Worm (Caenorhabditis elegans) whole organism, young adult: ENCODE measurements around the gene C01G10.9.

ENCODE experiments used
- F22D6.2 ChIP-seq: sonication (generic microtip); optimal IDR thresholded peaks from 2 replicates; lab custom pipeline; 2016; ENCODE audit warnings: mild to moderate bottlenecking, missing genetic modification characterization, missing compliant biosample characterization
- F23B12.7 ChIP-seq: sonication (generic microtip); optimal IDR thresholded peaks from 2 replicates; lab custom pipeline; 2017; ENCODE audit warnings: missing genetic modification characterization, mild to moderate bottlenecking, missing compliant biosample characterization, antibody characterized with exemption, moderate library complexity; ENCODE audit not compliant: insufficient read depth
- F33H1.4 ChIP-seq: fragments of 200-800 bp; sonication (Bioruptor generic); IDR thresholded peaks from 2 replicates; pipeline ENCODE4 v1.3.6; 2022; ENCODE audit warnings: missing genetic modification reagents, missing genetic modification characterization, missing compliant biosample characterization
- F37B4.10 ChIP-seq: fragments of 200-800 bp; sonication (Bioruptor generic); IDR thresholded peaks from 2 replicates; pipeline ENCODE4 v1.3.6; 2022; ENCODE audit warnings: missing genetic modification characterization, missing compliant biosample characterization
- F49E8.2 ChIP-seq: sonication (generic microtip); optimal IDR thresholded peaks from 3 replicates; lab custom pipeline; 2017; ENCODE audit warnings: missing genetic modification characterization, mild to moderate bottlenecking, missing compliant biosample characterization, antibody characterized with exemption, moderate library complexity; ENCODE audit not compliant: insufficient read depth
- F52B5.7 ChIP-seq: sonication (generic microtip); optimal IDR thresholded peaks from 2 replicates; lab custom pipeline; 2016; ENCODE audit warnings: mild to moderate bottlenecking, missing genetic modification characterization, missing compliant biosample characterization
- F55B11.4 ChIP-seq: sonication (generic microtip); optimal IDR thresholded peaks from 2 replicates; lab custom pipeline; 2016; ENCODE audit warnings: missing compliant biosample characterization, missing genetic modification characterization, borderline replicate concordance; ENCODE audit not compliant: insufficient read depth
- F57A8.1 ChIP-seq: fragments of 200-800 bp; sonication (Bioruptor generic); optimal IDR thresholded peaks from 2 replicates; lab custom pipeline; 2018; ENCODE audit warnings: mild to moderate bottlenecking, missing genetic modification characterization, moderate library complexity, missing compliant biosample characterization
- F57C9.4 ChIP-seq: sonication (generic microtip); optimal IDR thresholded peaks from 2 replicates; lab custom pipeline; 2017; ENCODE audit warnings: mild to moderate bottlenecking, missing genetic modification characterization, missing compliant biosample characterization
- K11D2.4 ChIP-seq: fragments of 200-800 bp; sonication (Bioruptor generic); IDR thresholded peaks from 2 replicates; pipeline ENCODE4 v1.3.6; 2022; ENCODE audit warnings: missing genetic modification reagents, missing genetic modification characterization, missing compliant biosample characterization
- K12H6.12 ChIP-seq: fragments of 200-800 bp; sonication (Bioruptor generic); optimal IDR thresholded peaks from 2 replicates; lab custom pipeline; 2018; ENCODE audit warnings: mild to moderate bottlenecking, missing genetic modification characterization, missing compliant biosample characterization
- T07F8.4 ChIP-seq: sonication (generic microtip); optimal IDR thresholded peaks from 2 replicates; lab custom pipeline; 2016; ENCODE audit warnings: mild to moderate bottlenecking, missing genetic modification characterization, moderate library complexity, missing compliant biosample characterization
- T26A5.8 ChIP-seq: sonication (generic microtip); optimal IDR thresholded peaks from 2 replicates; lab custom pipeline; 2016; ENCODE audit warnings: missing genetic modification characterization, missing compliant biosample characterization
- ama-1 ChIP-seq, 3 experiments: fragments of 150-350 bp in 1 of 3; sonication (generic microtip) in 2 of 3; optimal IDR thresholded peaks; 2 replicates each; lab custom pipeline; 2014 to 2018; ENCODE audit warnings: missing biosample characterization in 2 of 3, missing genetic modification characterization in 2 of 3, missing genetic modification reagents in 2 of 3
- ccch-3 ChIP-seq: fragments of 200-800 bp; sonication (Bioruptor generic); optimal IDR thresholded peaks from 2 replicates; lab custom pipeline; 2018; ENCODE audit warnings: mild to moderate bottlenecking, missing genetic modification characterization, missing compliant biosample characterization
- ceh-100 ChIP-seq: fragments of 200-800 bp; sonication (Bioruptor generic); IDR thresholded peaks from 2 replicates; pipeline ENCODE4 v1.3.6; 2022; ENCODE audit warnings: missing genetic modification reagents, missing genetic modification characterization, missing compliant biosample characterization
- ceh-27 ChIP-seq: fragments of 200-800 bp; sonication (Bioruptor generic); optimal IDR thresholded peaks from 2 replicates; lab custom pipeline; 2018; ENCODE audit warnings: mild to moderate bottlenecking, missing genetic modification characterization, moderate library complexity, missing compliant biosample characterization
- ceh-58 ChIP-seq: fragments of 200-800 bp; sonication (Bioruptor generic); IDR thresholded peaks from 2 replicates; pipeline ENCODE4 v1.3.6; 2022; ENCODE audit warnings: missing genetic modification characterization, missing compliant biosample characterization
- die-1 ChIP-seq: sonication (generic microtip); optimal IDR thresholded peaks from 2 replicates; lab custom pipeline; 2016; ENCODE audit warnings: missing genotype, mild to moderate bottlenecking, missing genetic modification characterization, missing compliant biosample characterization
- dox-1 ChIP-seq: fragments of 200-800 bp; sonication (Bioruptor generic); IDR thresholded peaks from 2 replicates; pipeline ENCODE4 v1.3.6; 2022; ENCODE audit warnings: missing genetic modification reagents, missing genetic modification characterization, missing compliant biosample characterization
- dpff-1 ChIP-seq: sonication (generic microtip); optimal IDR thresholded peaks from 2 replicates; lab custom pipeline; 2017; ENCODE audit warnings: mild to moderate bottlenecking, missing genetic modification characterization, missing compliant biosample characterization
- dpl-1 ChIP-seq: fragments of 150-350 bp; optimal IDR thresholded peaks from 2 replicates; lab custom pipeline; 2014; ENCODE audit warnings: missing biosample characterization, missing genetic modification reagents, missing genetic modification characterization
- efl-1 ChIP-seq: fragments of 150-350 bp; optimal IDR thresholded peaks from 2 replicates; lab custom pipeline; 2014; ENCODE audit warnings: missing biosample characterization, missing genetic modification reagents, missing genetic modification characterization
- egl-44 ChIP-seq: fragments of 200-800 bp; sonication (Bioruptor generic); IDR thresholded peaks from 2 replicates; pipeline ENCODE4 v1.3.6; 2022; ENCODE audit warnings: missing genetic modification reagents, missing genetic modification characterization, missing compliant biosample characterization
- him-1 ChIP-seq: sonication (generic microtip); optimal IDR thresholded peaks from 2 replicates; lab custom pipeline; 2016; ENCODE audit warnings: missing genotype, missing genetic modification reagents, missing genetic modification characterization, missing compliant biosample characterization
- hlh-26 ChIP-seq: fragments of 200-800 bp; sonication (Bioruptor generic); conservative IDR thresholded peaks from 2 replicates; pipeline ENCODE4 v1.3.6; 2022; ENCODE audit warnings: missing genetic modification reagents, missing genetic modification characterization, missing compliant biosample characterization
- lag-1 ChIP-seq: fragments of 200-800 bp; sonication (Bioruptor generic); IDR thresholded peaks from 2 replicates; pipeline ENCODE4 v1.3.6; 2022; ENCODE audit warnings: missing genetic modification reagents, missing genetic modification characterization, missing compliant biosample characterization
- lin-26 ChIP-seq: fragments of 200-800 bp; sonication (Bioruptor generic); IDR thresholded peaks from 2 replicates; pipeline ENCODE4 v1.3.6; 2022; ENCODE audit warnings: missing genetic modification reagents, missing genetic modification characterization, missing compliant biosample characterization
- lin-40 ChIP-seq: sonication (generic microtip); optimal IDR thresholded peaks from 2 replicates; lab custom pipeline; 2016; ENCODE audit warnings: missing genetic modification characterization, mild to moderate bottlenecking, missing compliant biosample characterization, missing genotype, missing genetic modification reagents
- madf-3 ChIP-seq: fragments of 200-800 bp; sonication (Bioruptor generic); IDR thresholded peaks from 2 replicates; pipeline ENCODE4 v1.3.6; 2022; ENCODE audit warnings: missing genetic modification reagents, missing genetic modification characterization, missing compliant biosample characterization
- mel-28 ChIP-seq: sonication (generic microtip); optimal IDR thresholded peaks from 2 replicates; lab custom pipeline; 2016; ENCODE audit warnings: borderline replicate concordance, mild to moderate bottlenecking, missing genetic modification characterization, missing compliant biosample characterization
- mxl-1 ChIP-seq: sonication (generic microtip); optimal IDR thresholded peaks from 2 replicates; lab custom pipeline; 2016; ENCODE audit warnings: missing genetic modification characterization, missing compliant biosample characterization
- nhr-179 ChIP-seq: sonication (generic microtip); optimal IDR thresholded peaks from 2 replicates; lab custom pipeline; 2016; ENCODE audit warnings: mild to moderate bottlenecking, missing genetic modification characterization, missing compliant biosample characterization
- nhr-27 ChIP-seq: fragments of 200-800 bp; sonication (Bioruptor generic); optimal IDR thresholded peaks from 2 replicates; lab custom pipeline; 2018; ENCODE audit warnings: mild to moderate bottlenecking, missing genetic modification characterization, moderate library complexity, missing compliant biosample characterization
- nhr-90 ChIP-seq: sonication (generic microtip); optimal IDR thresholded peaks from 2 replicates; lab custom pipeline; 2016; ENCODE audit warnings: missing genotype, mild to moderate bottlenecking, missing genetic modification characterization, missing compliant biosample characterization
- pha-4 ChIP-seq: fragments of 150-350 bp; sonication (generic microtip); optimal IDR thresholded peaks from 2 replicates; lab custom pipeline; 2014; ENCODE audit warnings: missing biosample characterization, missing genetic modification reagents, missing genetic modification characterization
- rcor-1 ChIP-seq: fragments of 200-800 bp; sonication (Bioruptor generic); IDR thresholded peaks from 2 replicates; pipeline ENCODE4 v1.3.6; 2022; ENCODE audit warnings: missing genetic modification reagents, missing genetic modification characterization, missing compliant biosample characterization
- rpc-1 ChIP-seq, 2 experiments: fragments of 150-350 bp in 1 of 2; sonication (generic microtip) in 1 of 2; optimal IDR thresholded peaks; 2 replicates each; lab custom pipeline; 2014 to 2018; ENCODE audit warnings: missing biosample characterization in 1 of 2, missing genetic modification characterization in 1 of 2, missing genetic modification reagents in 1 of 2, missing genotype in 1 of 2
- sea-2 ChIP-seq: fragments of 200-800 bp; sonication (Bioruptor generic); IDR thresholded peaks from 2 replicates; pipeline ENCODE4 v1.3.6; 2022; ENCODE audit warnings: missing genetic modification characterization, missing compliant biosample characterization
- snpc-1.1 ChIP-seq: sonication (generic microtip); optimal IDR thresholded peaks from 2 replicates; lab custom pipeline; 2017; ENCODE audit warnings: missing genetic modification characterization, mild to moderate bottlenecking, missing compliant biosample characterization, antibody characterized with exemption, moderate library complexity, missing genotype, missing genetic modification reagents; ENCODE audit not compliant: insufficient read depth
- snpc-4 ChIP-seq, 5 experiments: fragments of 150-350 bp in 1 of 5; sonication (generic microtip) in 4 of 5; optimal IDR thresholded peaks; 2 replicates each; lab custom pipeline; 2014 to 2018; ENCODE audit warnings: missing genetic modification characterization in 5 of 5, missing biosample characterization in 3 of 5, antibody characterized with exemption in 2 of 5, mild to moderate bottlenecking in 2 of 5, missing compliant biosample characterization in 2 of 5, missing genotype in 2 of 5, moderate library complexity in 2 of 5, missing genetic modification reagents in 1 of 5
- sptf-2 ChIP-seq: fragments of 200-800 bp; sonication (Bioruptor generic); optimal IDR thresholded peaks from 2 replicates; lab custom pipeline; 2018; ENCODE audit warnings: mild to moderate bottlenecking, missing genetic modification characterization, missing compliant biosample characterization
- tlf-1 ChIP-seq: fragments of 200-800 bp; sonication (Bioruptor generic); optimal IDR thresholded peaks from 2 replicates; lab custom pipeline; 2018; ENCODE audit warnings: mild to moderate bottlenecking, missing genetic modification characterization, missing compliant biosample characterization
- unc-62 ChIP-seq: fragments of 150-350 bp; optimal IDR thresholded peaks from 2 replicates; lab custom pipeline; 2014; ENCODE audit warnings: missing biosample characterization, missing genetic modification reagents, missing genetic modification characterization
- xnd-1 ChIP-seq: sonication (generic microtip); optimal IDR thresholded peaks from 2 replicates; lab custom pipeline; 2016; ENCODE audit warnings: missing genotype, missing genetic modification reagents, missing genetic modification characterization, missing compliant biosample characterization
- ztf-18 ChIP-seq: sonication (generic microtip); optimal IDR thresholded peaks from 2 replicates; lab custom pipeline; 2016; ENCODE audit warnings: missing genotype, mild to moderate bottlenecking, missing genetic modification characterization, missing compliant biosample characterization
- ztf-25 ChIP-seq: fragments of 200-800 bp; sonication (Bioruptor generic); IDR thresholded peaks from 2 replicates; pipeline ENCODE4 v1.3.6; 2022; ENCODE audit warnings: missing genetic modification reagents, missing genetic modification characterization, missing compliant biosample characterization
- ztf-6 ChIP-seq: fragments of 200-800 bp; sonication (Bioruptor generic); IDR thresholded peaks from 2 replicates; pipeline ENCODE4 v1.3.6; 2022; ENCODE audit warnings: missing genetic modification reagents, missing genetic modification characterization, missing compliant biosample characterization

Gene C01G10.9

ce11 chrV:15082291-15082690 lies at the start of gene C01G10.9, which contains the start of gene C01G10.10 (continued):
- TF ChIP-seq ztf-6 (GFP tag; lab: Robert Waterston, UW) (no peak), madf-3 (no peak), pha-4 (tag; lab: Kevin White, UChicago) (no peak), dox-1 (0 out of 2 replicates have a peak, but pooled peaks have one; percentile 18), F49E8.2 (tag; lab: Kevin White, UChicago) (no peak), ztf-25 (no peak), ceh-100 (GFP tag; lab: Robert Waterston, UW) (peak; percentile 43; the same call in 1 of the 2 replicates), K11D2.4 (GFP tag; lab: Robert Waterston, UW) (no peak), egl-44 (GFP tag; lab: Robert Waterston, UW) (no peak), T07F8.4 (tag; lab: Kevin White, UChicago) (no peak), lag-1 (GFP tag; lab: Robert Waterston, UW) (no peak), snpc-1.1 (tag; lab: Kevin White, UChicago) (no peak), nhr-179 (no peak), unc-62 (no peak), F55B11.4 (tag; lab: Kevin White, UChicago) (no peak), rcor-1 (GFP tag; lab: Robert Waterston, UW) (no peak), dpff-1 (tag; lab: Kevin White, UChicago) (no peak), nhr-90 (tag; lab: Kevin White, UChicago) (no peak), F57C9.4 (no peak), F23B12.7 (peak; percentile 16), F33H1.4 (peak; percentile 26; the same call in 1 of the 2 replicates), F57A8.1 (GFP tag; lab: Kevin White, UChicago) (no peak), lin-26 (GFP tag; lab: Robert Waterston, UW) (no peak), dpl-1 (GFP tag; lab: Kevin White, UChicago) (no peak), K12H6.12 (peak; percentile 2), ccch-3 (GFP tag; lab: Kevin White, UChicago) (no peak), die-1 (no peak), F37B4.10 (GFP tag; lab: Robert Waterston, UW) (no peak), xnd-1 (tag; lab: Kevin White, UChicago) (no peak), efl-1 (GFP tag; lab: Kevin White, UChicago) (no peak), ceh-27 (GFP tag; lab: Kevin White, UChicago) (peak; percentile 52), snpc-4 (GFP tag; optimal IDR thresholded peaks at IDR 0.05; lab: Kevin White, UChicago) (no peak), snpc-4 (tag; optimal IDR thresholded peaks at IDR 0.05; lab: Kevin White, UChicago) (peak in 2 of 4 experiments; percentile 32 to 54), him-1 (tag; lab: Kevin White, UChicago) (peak; percentile 28), T26A5.8 (tag; lab: Kevin White, UChicago) (no peak), ceh-58 (GFP tag; lab: Robert Waterston, UW) (no peak), sea-2 (no peak), ztf-18 (tag; lab: Kevin White, UChicago) (no peak), F22D6.2 (tag; lab: Kevin White, UChicago) (peak; percentile 8), lin-40 (peak; percentile 50), F52B5.7 (tag; lab: Kevin White, UChicago) (no peak), sptf-2 (GFP tag; lab: Kevin White, UChicago) (no peak), nhr-27 (tag; lab: Kevin White, UChicago) (no peak), mxl-1 (tag; lab: Kevin White, UChicago) (no peak), mel-28 (no peak), tlf-1 (GFP tag; lab: Kevin White, UChicago) (no peak), rpc-1 (optimal IDR thresholded peaks at IDR 0.05; lab: Kevin White, UChicago) (no peak), rpc-1 (tag; optimal IDR thresholded peaks at IDR 0.05; lab: Kevin White, UChicago) (no peak), hlh-26 (no peak), ama-1 (optimal IDR thresholded peaks at IDR 0.05; lab: Kevin White, UChicago) (no peak), ama-1 (GFP tag; optimal IDR thresholded peaks at IDR 0.05; lab: Kevin White, UChicago) (no peak)
